Worm (Caenorhabditis elegans) whole organism, L3 larva: ENCODE measurements around the gene aaim-1.

Experiments used
- R02D3.7 ChIP-seq: fragments of 150-350 bp; optimal IDR thresholded peaks from 2 replicates; lab custom pipeline; 2014; ENCODE audit warnings: missing biosample characterization, missing genetic modification characterization
- aly-2 ChIP-seq: fragments of 150-350 bp; optimal IDR thresholded peaks from 2 replicates; lab custom pipeline; 2014; ENCODE audit warnings: missing biosample characterization, missing genetic modification characterization
- ama-1 ChIP-seq: fragments of 150-350 bp; optimal IDR thresholded peaks from 2 replicates; lab custom pipeline; 2018
- ceh-16 ChIP-seq: sonication (generic microtip); optimal IDR thresholded peaks from 2 replicates; lab custom pipeline; 2017; ENCODE audit warnings: missing biosample characterization, missing genetic modification characterization
- ceh-28 ChIP-seq: fragments of 150-350 bp; optimal IDR thresholded peaks from 2 replicates; lab custom pipeline; 2014; ENCODE audit warnings: missing biosample characterization, missing genetic modification reagents, missing genetic modification characterization
- ceh-82 ChIP-seq: fragments of 150-350 bp; optimal IDR thresholded peaks from 2 replicates; lab custom pipeline; 2014; ENCODE audit warnings: missing biosample characterization, missing genetic modification characterization
- daf-12 ChIP-seq: fragments of 150-350 bp; optimal IDR thresholded peaks from 2 replicates; lab custom pipeline; 2014; ENCODE audit warnings: missing biosample characterization, missing genetic modification reagents, missing genetic modification characterization
- egl-27 ChIP-seq: sonication (generic microtip); optimal IDR thresholded peaks from 4 replicates; lab custom pipeline; 2017; ENCODE audit warnings: missing biosample characterization, missing genetic modification reagents, missing genetic modification characterization
- egl-5 ChIP-seq: fragments of 150-350 bp; optimal IDR thresholded peaks from 2 replicates; lab custom pipeline; 2017; ENCODE audit warnings: missing biosample characterization, missing genetic modification reagents, missing genetic modification characterization, inconsistent platforms
- elt-1 ChIP-seq: fragments of 150-350 bp; optimal IDR thresholded peaks from 2 replicates; lab custom pipeline; 2014; ENCODE audit warnings: missing biosample characterization, missing genetic modification characterization
- elt-2 ChIP-seq: sonication (generic microtip); optimal IDR thresholded peaks from 2 replicates; lab custom pipeline; 2016; ENCODE audit warnings: missing genetic modification reagents, mild to moderate bottlenecking, missing genetic modification characterization, missing compliant biosample characterization
- eor-1 ChIP-seq, 2 experiments: fragments of 150-350 bp; optimal IDR thresholded peaks; 2 replicates each; lab custom pipeline; 2014 to 2018; ENCODE audit warnings: missing biosample characterization in 2 of 2, missing genetic modification characterization in 2 of 2
- fkh-10 ChIP-seq: sonication (generic microtip); optimal IDR thresholded peaks from 2 replicates; lab custom pipeline; 2017; ENCODE audit warnings: missing biosample characterization, missing genetic modification reagents, missing genetic modification characterization
- fos-1 ChIP-seq: fragments of 150-350 bp; optimal IDR thresholded peaks from 2 replicates; lab custom pipeline; 2014; ENCODE audit warnings: missing biosample characterization, missing genetic modification characterization
- hmg-11 ChIP-seq: sonication (generic microtip); optimal IDR thresholded peaks from 2 replicates; lab custom pipeline; 2016; ENCODE audit warnings: missing genetic modification characterization, missing compliant biosample characterization
- jun-1 ChIP-seq: fragments of 150-350 bp; optimal IDR thresholded peaks from 2 replicates; lab custom pipeline; 2014; ENCODE audit warnings: missing biosample characterization, missing genetic modification reagents, missing genetic modification characterization
- lin-15B ChIP-seq: fragments of 150-350 bp; optimal IDR thresholded peaks from 2 replicates; lab custom pipeline; 2014; ENCODE audit warnings: missing biosample characterization, missing genetic modification characterization
- lin-39 ChIP-seq: fragments of 150-350 bp; optimal IDR thresholded peaks from 2 replicates; lab custom pipeline; 2018; ENCODE audit warnings: missing biosample characterization, missing genetic modification reagents, missing genetic modification characterization
- lsy-12 ChIP-seq: sonication (generic microtip); optimal IDR thresholded peaks from 2 replicates; lab custom pipeline; 2016; ENCODE audit warnings: mild to moderate bottlenecking, missing genetic modification characterization, missing compliant biosample characterization
- nfya-1 ChIP-seq: sonication (generic microtip); optimal IDR thresholded peaks from 2 replicates; lab custom pipeline; 2017; ENCODE audit warnings: missing genetic modification characterization, mild to moderate bottlenecking, missing compliant biosample characterization, antibody characterized with exemption, moderate library complexity; ENCODE audit not compliant: insufficient read depth
- nhr-12 ChIP-seq: fragments of 150-350 bp; optimal IDR thresholded peaks from 2 replicates; lab custom pipeline; 2014; ENCODE audit warnings: missing biosample characterization, missing genetic modification characterization
- nhr-23 ChIP-seq: fragments of 150-350 bp; optimal IDR thresholded peaks from 2 replicates; lab custom pipeline; 2014; ENCODE audit warnings: missing biosample characterization, missing genetic modification reagents, missing genetic modification characterization
- nhr-237 ChIP-seq: fragments of 150-350 bp; optimal IDR thresholded peaks from 2 replicates; lab custom pipeline; 2014; ENCODE audit warnings: missing biosample characterization, missing genetic modification characterization
- nhr-25 ChIP-seq: sonication (generic microtip); optimal IDR thresholded peaks from 2 replicates; lab custom pipeline; 2017; ENCODE audit warnings: missing biosample characterization, missing genetic modification characterization
- nhr-28 ChIP-seq: fragments of 150-350 bp; optimal IDR thresholded peaks from 2 replicates; lab custom pipeline; 2014; ENCODE audit warnings: missing biosample characterization, missing genetic modification characterization
- nhr-67 ChIP-seq: fragments of 150-350 bp; optimal IDR thresholded peaks from 2 replicates; lab custom pipeline; 2014; ENCODE audit warnings: missing biosample characterization, missing genetic modification characterization
- nhr-76 ChIP-seq: fragments of 150-350 bp; sonication (generic microtip); optimal IDR thresholded peaks from 5 replicates; lab custom pipeline; 2014; ENCODE audit warnings: missing biosample characterization, missing genetic modification characterization
- nhr-77 ChIP-seq: fragments of 150-350 bp; optimal IDR thresholded peaks from 2 replicates; lab custom pipeline; 2014; ENCODE audit warnings: missing biosample characterization, missing genetic modification characterization
- pha-4 ChIP-seq: fragments of 150-350 bp; optimal IDR thresholded peaks from 2 replicates; lab custom pipeline; 2014; ENCODE audit warnings: missing biosample characterization, missing genetic modification reagents, missing genetic modification characterization
- pqm-1 ChIP-seq: fragments of 150-350 bp; optimal IDR thresholded peaks from 2 replicates; lab custom pipeline; 2017; ENCODE audit warnings: missing biosample characterization, missing genetic modification characterization, inconsistent platforms
- unc-62 ChIP-seq: fragments of 150-350 bp; sonication (generic microtip); optimal IDR thresholded peaks from 4 replicates; lab custom pipeline; 2014; ENCODE audit warnings: missing biosample characterization, missing genetic modification reagents, missing genetic modification characterization
- zag-1 ChIP-seq: fragments of 150-350 bp; optimal IDR thresholded peaks from 2 replicates; lab custom pipeline; 2014; ENCODE audit warnings: missing biosample characterization, missing genetic modification characterization
- ztf-11 ChIP-seq: fragments of 150-350 bp; optimal IDR thresholded peaks from 2 replicates; lab custom pipeline; 2014; ENCODE audit warnings: missing biosample characterization, missing genetic modification characterization
- ztf-4 ChIP-seq: fragments of 150-350 bp; optimal IDR thresholded peaks from 2 replicates; lab custom pipeline; 2014; ENCODE audit warnings: missing biosample characterization, missing genetic modification characterization

The aaim-1 gene

ce11 chrX:6551073-6551652, 11.1 kb downstream of the aaim-1 start:
- TF ChIP-seq lin-39 (tag; lab: Kevin White, UChicago) (no peak), egl-5 (tag; lab: Kevin White, UChicago) (peak; percentile 71), hmg-11 (tag; lab: Kevin White, UChicago) (peak; percentile 36), nhr-25 (tag; lab: Kevin White, UChicago) (peak; percentile 52), nfya-1 (tag; lab: Kevin White, UChicago) (peak; percentile 16), pha-4 (tag; lab: Kevin White, UChicago) (peak; percentile 9), unc-62 (GFP tag; lab: Kevin White, UChicago) (no peak), nhr-12 (tag; lab: Kevin White, UChicago) (no peak), nhr-23 (tag; lab: Kevin White, UChicago) (peak; percentile 20), nhr-67 (tag; lab: Kevin White, UChicago) (no peak)

- TF ChIP-seq daf-12 (tag; lab: Kevin White, UChicago) (no peak), nhr-237 (no peak), aly-2 (tag; lab: Kevin White, UChicago) (no peak), ztf-11 (no peak), ceh-16 (tag; lab: Kevin White, UChicago) (no peak), eor-1 (tag; optimal IDR thresholded peaks at IDR 0.05; lab: Kevin White, UChicago) (no peak), elt-2 (tag; lab: Kevin White, UChicago) (no peak), nhr-76 (tag; lab: Kevin White, UChicago) (no peak), unc-62 (GFP tag; lab: Kevin White, UChicago) (no peak), ceh-28 (tag; lab: Kevin White, UChicago) (no peak), ztf-4 (no peak), elt-1 (no peak), zag-1 (tag; lab: Kevin White, UChicago) (no peak), nhr-67 (tag; lab: Kevin White, UChicago) (no peak)
- TF ChIP-seq, all 47 proteins: peak for 0
Observed at ce11 chrX:6543665-6544064, 18.6 kb downstream of the aaim-1 start.

- TF ChIP-seq unc-62 (GFP tag; lab: Kevin White, UChicago) (no peak), R02D3.7 (tag; lab: Kevin White, UChicago) (no peak), jun-1 (no peak), egl-27 (tag; lab: Kevin White, UChicago) (no peak), fkh-10 (GFP tag; lab: Kevin White, UChicago) (no peak), nhr-28 (tag; lab: Kevin White, UChicago) (no peak), elt-2 (tag; lab: Kevin White, UChicago) (no peak), ama-1 (lab: Kevin White, UChicago) (no peak), nhr-67 (tag; lab: Kevin White, UChicago) (no peak), nhr-77 (tag; lab: Kevin White, UChicago) (no peak), nhr-76 (tag; lab: Kevin White, UChicago) (no peak), lin-39 (tag; lab: Kevin White, UChicago) (no peak)
- TF ChIP-seq, all 47 proteins: peak for 0
Observed at ce11 chrX:6542692-6543091, 19.5 kb downstream of the aaim-1 start, which contains the start of gene T14E8.2. Gene T14E8.2 (plus strand): TSS chrX:6542992.

- TF ChIP-seq pqm-1 (tag; lab: Kevin White, UChicago) (peak; percentile 72), jun-1 (peak; percentile 23), ztf-11 (no peak), lin-15B (tag; lab: Kevin White, UChicago) (no peak), elt-2 (tag; lab: Kevin White, UChicago) (peak; percentile 88), ceh-82 (no peak), nhr-77 (tag; lab: Kevin White, UChicago) (no peak), fos-1 (no peak), lsy-12 (tag; lab: Kevin White, UChicago) (no peak), lin-39 (tag; lab: Kevin White, UChicago) (no peak)
Observed at ce11 chrX:6538068-6538467, 24.2 kb downstream of the aaim-1 start.
